Fruit fly (Drosophila melanogaster) whole organism, embryonic: ENCODE measurements around the gene Hsp67Ba.

Source experiments
- Abd-B ChIP-seq: fragments of 200-800 bp; sonication (Bioruptor generic); optimal IDR thresholded peaks from 2 replicates; lab custom pipeline; 2018; ENCODE audit warnings: missing biosample characterization, mild to moderate bottlenecking, missing genetic modification characterization, moderate library complexity
- Ada2b ChIP-seq: fragments of 200-800 bp; sonication (Bioruptor generic); IDR thresholded peaks from 2 replicates; pipeline ENCODE4 v1.3.6; 2022; ENCODE audit warnings: missing biosample characterization, missing genetic modification characterization
- Atf6 ChIP-seq: fragments of 200-800 bp; sonication (Bioruptor generic); IDR thresholded peaks from 2 replicates; pipeline ENCODE4 v1.3.6; 2022; ENCODE audit warnings: missing biosample characterization, missing genetic modification characterization
- Bdp1 ChIP-seq: fragments of 200-800 bp; sonication (Bioruptor generic); optimal IDR thresholded peaks from 3 replicates; lab custom pipeline; 2016; ENCODE audit warnings: missing biosample characterization, missing genetic modification characterization
- CG10462 ChIP-seq: fragments of 200-800 bp; sonication (Bioruptor generic); optimal IDR thresholded peaks from 2 replicates; lab custom pipeline; 2016; ENCODE audit warnings: missing biosample characterization, missing genetic modification characterization
- CG11696 ChIP-seq: fragments of 200-800 bp; sonication (Bioruptor generic); IDR thresholded peaks from 2 replicates; pipeline ENCODE4 v1.3.6; 2022; ENCODE audit warnings: missing biosample characterization, missing genetic modification characterization
- CG14667 ChIP-seq: fragments of 200-800 bp; sonication (Bioruptor generic); IDR thresholded peaks from 2 replicates; pipeline ENCODE4 v1.3.6; 2022; ENCODE audit warnings: missing biosample characterization, missing genetic modification characterization
- CG16813 ChIP-seq: fragments of 200-800 bp; sonication (Bioruptor generic); IDR thresholded peaks from 3 replicates; pipeline ENCODE4 v1.3.6; 2022; ENCODE audit warnings: missing biosample characterization, missing genetic modification characterization; ENCODE audit not compliant: partially characterized antibody
- CG16815 ChIP-seq: fragments of 200-800 bp; sonication (Bioruptor generic); optimal IDR thresholded peaks from 3 replicates; lab custom pipeline; 2017; ENCODE audit warnings: missing biosample characterization, mild to moderate bottlenecking, missing genetic modification characterization
- CG2120 ChIP-seq: fragments of 200-800 bp; sonication (Bioruptor generic); optimal IDR thresholded peaks from 3 replicates; lab custom pipeline; 2016; ENCODE audit warnings: missing biosample characterization, missing genetic modification characterization
- CG3726 ChIP-seq: fragments of 200-800 bp; sonication (Bioruptor generic); IDR thresholded peaks from 3 replicates; pipeline ENCODE4, ENCODE4 v1.3.6; 2022; ENCODE audit warnings: missing biosample characterization, missing genetic modification characterization
- CG3847 ChIP-seq: fragments of 200-800 bp; sonication (Bioruptor generic); IDR thresholded peaks from 2 replicates; pipeline ENCODE4 v1.3.6; 2022; ENCODE audit warnings: missing biosample characterization, missing genetic modification characterization
- CG9932 ChIP-seq: fragments of 200-800 bp; sonication (Bioruptor generic); IDR thresholded peaks from 2 replicates; pipeline ENCODE4 v1.3.6; 2022; ENCODE audit warnings: missing biosample characterization, missing genetic modification characterization
- CTCF ChIP-seq: fragments of 200-800 bp; sonication (Bioruptor generic); optimal IDR thresholded peaks from 2 replicates; lab custom pipeline; 2017; ENCODE audit warnings: missing biosample characterization, mild to moderate bottlenecking, missing genetic modification characterization, moderate library complexity
- Dad ChIP-seq: fragments of 200-800 bp; sonication (Bioruptor generic); optimal IDR thresholded peaks from 3 replicates; lab custom pipeline; 2016; ENCODE audit warnings: missing biosample characterization, missing genetic modification characterization
- ERR ChIP-seq: fragments of 200-800 bp; sonication (Bioruptor generic); optimal IDR thresholded peaks from 2 replicates; lab custom pipeline; 2016; ENCODE audit warnings: missing biosample characterization, missing genetic modification characterization
- Hey ChIP-seq: fragments of 200-800 bp; sonication (Bioruptor generic); optimal IDR thresholded peaks from 3 replicates; lab custom pipeline; 2018; ENCODE audit warnings: missing biosample characterization, mild to moderate bottlenecking, missing genetic modification characterization
- Nf-YA ChIP-seq: fragments of 200-800 bp; sonication (Bioruptor generic); IDR thresholded peaks from 2 replicates; pipeline ENCODE4 v1.3.6; 2022; ENCODE audit warnings: missing biosample characterization, missing genetic modification characterization
- NfI ChIP-seq: fragments of 200-800 bp; sonication (Bioruptor generic); optimal IDR thresholded peaks from 3 replicates; lab custom pipeline; 2018; ENCODE audit warnings: missing biosample characterization, mild to moderate bottlenecking, missing genetic modification characterization, moderate library complexity
- Trl ChIP-seq, 3 experiments: fragments of >200 bp in 2 of 3; fragments of 200-800 bp in 1 of 3; sonication (Bioruptor generic) in 1 of 3; optimal IDR thresholded peaks; 2 replicates in 1 of 3; 3 replicates in 2 of 3; lab custom pipeline; 2016 to 2017; ENCODE audit warnings: missing biosample characterization in 1 of 3, missing genetic modification characterization in 1 of 3
- ab ChIP-seq: fragments of 200-800 bp; sonication (Bioruptor generic); optimal IDR thresholded peaks from 2 replicates; lab custom pipeline; 2016; ENCODE audit warnings: missing biosample characterization, missing genetic modification characterization
- al ChIP-seq: fragments of 200-800 bp; sonication (Bioruptor generic); IDR thresholded peaks from 2 replicates; pipeline ENCODE4 v1.3.6; 2022; ENCODE audit warnings: missing biosample characterization, missing genetic modification characterization
- ara ChIP-seq: fragments of 200-800 bp; sonication (Bioruptor generic); IDR thresholded peaks from 2 replicates; pipeline ENCODE4 v1.3.6; 2022; ENCODE audit warnings: missing biosample characterization, missing genetic modification characterization
- ase ChIP-seq: fragments of 200-800 bp; sonication (Bioruptor generic); IDR thresholded peaks from 3 replicates; pipeline ENCODE4 v1.3.6; 2022; ENCODE audit warnings: missing biosample characterization, missing genetic modification characterization
- bcd ChIP-seq: fragments of 200-800 bp; sonication (Bioruptor generic); optimal IDR thresholded peaks from 2 replicates; lab custom pipeline; 2017; ENCODE audit warnings: missing biosample characterization, mild to moderate bottlenecking, missing genetic modification characterization
- cas ChIP-seq: fragments of 200-800 bp; sonication (Bioruptor generic); IDR thresholded peaks from 2 replicates; pipeline ENCODE4 v1.3.6; 2022; ENCODE audit warnings: missing biosample characterization, missing genetic modification characterization
- cg ChIP-seq: fragments of 200-800 bp; sonication (Bioruptor generic); optimal IDR thresholded peaks from 3 replicates; lab custom pipeline; 2019; ENCODE audit warnings: missing biosample characterization, mild to moderate bottlenecking, missing genetic modification characterization, moderate library complexity
- dmrt11E ChIP-seq: fragments of 200-800 bp; sonication (Bioruptor generic); optimal IDR thresholded peaks from 3 replicates; lab custom pipeline; 2018; ENCODE audit warnings: missing biosample characterization, mild to moderate bottlenecking, missing genetic modification characterization, moderate library complexity
- ftz-f1 ChIP-seq: fragments of 200-800 bp; sonication (Bioruptor generic); optimal IDR thresholded peaks from 2 replicates; lab custom pipeline; 2016; ENCODE audit warnings: missing biosample characterization, missing genetic modification characterization
- gce ChIP-seq: fragments of 200-800 bp; sonication (Bioruptor generic); IDR thresholded peaks from 3 replicates; pipeline ENCODE4 v1.3.6; 2022; ENCODE audit warnings: missing biosample characterization, missing genetic modification characterization
- gsb ChIP-seq: fragments of 200-800 bp; sonication (Bioruptor generic); IDR thresholded peaks from 2 replicates; pipeline ENCODE4 v1.3.6; 2022; ENCODE audit warnings: missing biosample characterization, missing genetic modification characterization
- gsb-n ChIP-seq: fragments of 200-800 bp; sonication (Bioruptor generic); optimal IDR thresholded peaks from 3 replicates; lab custom pipeline; 2018; ENCODE audit warnings: missing biosample characterization, mild to moderate bottlenecking, missing genetic modification characterization
- hth ChIP-seq: fragments of >200 bp; optimal IDR thresholded peaks from 2 replicates; lab custom pipeline; 2017; ENCODE audit warnings: inconsistent platforms
- ind ChIP-seq: fragments of 200-800 bp; sonication (Bioruptor generic); optimal IDR thresholded peaks from 3 replicates; lab custom pipeline; 2016; ENCODE audit warnings: missing biosample characterization, missing genetic modification characterization
- jumu ChIP-seq: fragments of 200-800 bp; sonication (Bioruptor generic); optimal IDR thresholded peaks from 3 replicates; lab custom pipeline; 2016; ENCODE audit warnings: missing biosample characterization, missing genetic modification characterization
- kay ChIP-seq: fragments of 200-800 bp; sonication (Bioruptor generic); optimal IDR thresholded peaks from 2 replicates; lab custom pipeline; 2016; ENCODE audit warnings: missing biosample characterization, missing genetic modification characterization
- klu ChIP-seq: fragments of 200-800 bp; sonication (Bioruptor generic); IDR thresholded peaks from 2 replicates; pipeline ENCODE4 v1.3.6; 2022; ENCODE audit warnings: missing biosample characterization, missing genetic modification characterization
- lab ChIP-seq: fragments of 200-800 bp; sonication (Bioruptor generic); optimal IDR thresholded peaks from 3 replicates; lab custom pipeline; 2017; ENCODE audit warnings: missing biosample characterization, missing genetic modification characterization, mild to moderate bottlenecking, moderate library complexity, missing genetic modification reagents
- lola ChIP-seq, 3 experiments: fragments of >200 bp in 2 of 3; fragments of 200-800 bp in 1 of 3; sonication (Bioruptor generic) in 1 of 3; optimal IDR thresholded peaks; 2 replicates each; lab custom pipeline; 2017 to 2019; ENCODE audit warnings: missing biosample characterization in 3 of 3, missing genetic modification characterization in 3 of 3, mild to moderate bottlenecking in 1 of 3, moderate library complexity in 1 of 3
- pita ChIP-seq: fragments of 200-800 bp; sonication (Bioruptor generic); optimal IDR thresholded peaks from 2 replicates; lab custom pipeline; 2017; ENCODE audit warnings: missing biosample characterization, mild to moderate bottlenecking, missing genetic modification characterization
- prd ChIP-seq, 3 experiments: fragments of >200 bp in 2 of 3; fragments of 200-800 bp in 1 of 3; sonication (Bioruptor generic) in 1 of 3; optimal IDR thresholded peaks in 2 of 3; IDR thresholded peaks in 1 of 3; 2 replicates in 2 of 3; 3 replicates in 1 of 3; pipeline versions ENCODE4 v1.3.6 to Lab custom; 2017 to 2022; ENCODE audit warnings: missing biosample characterization in 1 of 3, missing genetic modification characterization in 1 of 3
- ro ChIP-seq: fragments of 200-800 bp; sonication (Bioruptor generic); IDR thresholded peaks from 2 replicates; pipeline ENCODE4 v1.3.6; 2022; ENCODE audit warnings: missing biosample characterization, missing genetic modification characterization
- scrt ChIP-seq: fragments of 200-800 bp; sonication (Bioruptor generic); optimal IDR thresholded peaks from 2 replicates; lab custom pipeline; 2018; ENCODE audit warnings: missing biosample characterization, mild to moderate bottlenecking, missing genetic modification characterization, moderate library complexity
- sima ChIP-seq: fragments of 200-800 bp; sonication (Bioruptor generic); optimal IDR thresholded peaks from 2 replicates; lab custom pipeline; 2016; ENCODE audit warnings: missing biosample characterization, missing genetic modification characterization
- ssp ChIP-seq: fragments of 200-800 bp; sonication (Bioruptor generic); IDR thresholded peaks from 2 replicates; pipeline ENCODE4 v1.3.6; 2022; ENCODE audit warnings: missing biosample characterization, missing genetic modification characterization
- stwl ChIP-seq: fragments of 200-800 bp; sonication (Bioruptor generic); optimal IDR thresholded peaks from 3 replicates; lab custom pipeline; 2018; ENCODE audit warnings: missing biosample characterization, mild to moderate bottlenecking, missing genetic modification characterization, moderate library complexity
- trem ChIP-seq: fragments of 200-800 bp; optimal IDR thresholded peaks from 3 replicates; lab custom pipeline; 2019; ENCODE audit warnings: missing biosample characterization, mild to moderate bottlenecking, missing genetic modification characterization, moderate library complexity
- unpg ChIP-seq: fragments of 200-800 bp; sonication (Bioruptor generic); optimal IDR thresholded peaks from 3 replicates; lab custom pipeline; 2018; ENCODE audit warnings: missing biosample characterization, mild to moderate bottlenecking, missing genetic modification characterization, moderate library complexity
- usp ChIP-seq: fragments of >200 bp; optimal IDR thresholded peaks from 2 replicates; lab custom pipeline; 2017; ENCODE audit warnings: missing biosample characterization, missing genetic modification characterization
- wdn ChIP-seq: fragments of 200-800 bp; sonication (Bioruptor generic); IDR thresholded peaks from 2 replicates; pipeline ENCODE4 v1.3.6; 2022; ENCODE audit warnings: missing biosample characterization, missing genetic modification characterization
- zen ChIP-seq: fragments of 200-800 bp; sonication (Bioruptor generic); optimal IDR thresholded peaks from 3 replicates; lab custom pipeline; 2018; ENCODE audit warnings: missing biosample characterization, mild to moderate bottlenecking, missing genetic modification characterization, moderate library complexity

Gene Hsp67Ba

DNA sequence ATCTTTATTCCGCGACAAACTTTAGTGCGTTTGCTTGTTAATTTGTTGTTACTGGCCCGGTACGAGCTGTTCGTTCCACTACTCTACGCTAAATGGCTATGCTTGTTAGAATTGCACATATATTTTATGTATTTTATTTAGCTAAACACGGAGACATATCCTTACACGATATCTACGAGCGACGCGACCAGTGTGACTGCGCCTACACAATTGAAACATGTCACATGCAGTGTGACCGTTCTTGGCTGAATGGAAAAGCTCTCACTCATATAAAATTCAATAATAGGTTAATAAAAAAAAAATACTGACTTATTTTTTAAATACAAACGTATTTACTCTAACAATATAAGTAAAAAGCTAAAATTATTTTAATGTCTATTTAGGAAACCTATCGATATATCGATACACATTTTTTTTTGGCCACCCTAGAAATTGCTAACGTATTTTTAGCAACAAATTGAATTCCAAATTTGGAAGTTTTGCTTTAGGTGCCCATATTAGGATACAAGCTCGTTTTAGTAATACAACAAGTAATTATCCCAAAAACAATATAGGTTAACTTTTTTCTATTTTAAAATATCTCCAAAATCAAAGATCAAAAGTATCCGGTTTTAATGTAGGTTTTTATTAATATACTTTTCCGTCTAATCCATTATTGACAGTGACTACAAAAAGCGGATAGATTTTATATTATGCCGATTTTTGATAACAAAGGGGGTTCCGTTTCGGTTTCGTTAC lies 19.8 kb upstream of the Hsp67Ba start, which contains the start of gene CG4080 (continued):
- no peak for TF ChIP-seq wdn (GFP tag; lab: Robert Waterston, UW)
- TF ChIP-seq Hey, result no peak
- TF ChIP-seq CG11696, result no peak
- TF ChIP-seq cg (GFP tag; lab: Kevin White, UChicago), result peak; percentile 80
- TF ChIP-seq CG9932, result no peak; the same call in 1 of the 2 replicates
- peak; percentile 23 for TF ChIP-seq NfI (GFP tag; lab: Kevin White, UChicago)
- TF ChIP-seq Dad (GFP tag; lab: Kevin White, UChicago), result no peak
- no peak for TF ChIP-seq Ada2b (GFP tag; lab: Robert Waterston, UW)
- peak; percentile 61 for TF ChIP-seq trem (tag; lab: Kevin White, UChicago)
- no peak for TF ChIP-seq ERR
- TF ChIP-seq CG2120 (GFP tag; lab: Kevin White, UChicago), result peak; percentile 56
- TF ChIP-seq CG16813 (GFP tag; lab: Robert Waterston, UW), result peak; percentile 77
- no peak for TF ChIP-seq jumu (GFP tag; lab: Kevin White, UChicago)
- TF ChIP-seq Atf6 (GFP tag; lab: Robert Waterston, UW), result no peak
- TF ChIP-seq klu, result no peak
- no peak for TF ChIP-seq Trl (optimal IDR thresholded peaks at IDR 0.05; lab: Kevin White, UChicago)
- TF ChIP-seq Trl (GFP tag; optimal IDR thresholded peaks at IDR 0.05; lab: Kevin White, UChicago), result no peak
- TF ChIP-seq stwl, result peak; percentile 86
- peak; percentile 43 for TF ChIP-seq dmrt11E
- peak; percentile 15 for TF ChIP-seq Abd-B (GFP tag; lab: Kevin White, UChicago)
- TF ChIP-seq scrt (GFP tag; lab: Kevin White, UChicago), result peak; percentile 46
- TF ChIP-seq gce (GFP tag; lab: Robert Waterston, UW), result 0 out of 3 replicates have a peak, but pooled peaks have one; percentile 5
- no peak for TF ChIP-seq usp (GFP tag; lab: Kevin White, UChicago)
- no peak for TF ChIP-seq prd (optimal IDR thresholded peaks at IDR 0.05; lab: Kevin White, UChicago)
- no peak for TF ChIP-seq prd (GFP tag; IDR thresholded peaks at IDR 0.05; lab: Robert Waterston, UW)
- no peak for TF ChIP-seq al (GFP tag; lab: Robert Waterston, UW)
- TF ChIP-seq ara (GFP tag; lab: Robert Waterston, UW), result no peak
- no peak for TF ChIP-seq CG14667
- TF ChIP-seq zen (tag; lab: Kevin White, UChicago), result peak; percentile 26
- no peak for TF ChIP-seq ssp (GFP tag; lab: Robert Waterston, UW)
- no peak for TF ChIP-seq ro (GFP tag; lab: Robert Waterston, UW)
- TF ChIP-seq ftz-f1 (GFP tag; lab: Kevin White, UChicago), result no peak
- TF ChIP-seq lab, result peak; percentile 55
- TF ChIP-seq CG10462 (GFP tag; lab: Kevin White, UChicago), result no peak
- TF ChIP-seq unpg (GFP tag; lab: Kevin White, UChicago), result peak; percentile 37
- peak; percentile 18; the same call in 1 of the 2 replicates for TF ChIP-seq CG3847 (GFP tag; lab: Robert Waterston, UW)
- TF ChIP-seq gsb-n (tag; lab: Kevin White, UChicago), result peak; percentile 40
- no peak for TF ChIP-seq pita (GFP tag; lab: Kevin White, UChicago)
- TF ChIP-seq CG3726 (GFP tag; lab: Robert Waterston, UW), result no peak
- no peak for TF ChIP-seq CTCF
- TF ChIP-seq hth (lab: Kevin White, UChicago), result no peak
- TF ChIP-seq CG16815 (GFP tag; lab: Kevin White, UChicago), result no peak
- TF ChIP-seq cas (GFP tag; lab: Robert Waterston, UW), result no peak
- no peak for TF ChIP-seq Nf-YA (GFP tag; lab: Robert Waterston, UW)
- no peak for TF ChIP-seq sima (GFP tag; lab: Kevin White, UChicago)
- no peak for TF ChIP-seq kay (GFP tag; lab: Kevin White, UChicago)
- TF ChIP-seq Bdp1 (GFP tag; lab: Kevin White, UChicago), result no peak
- TF ChIP-seq bcd (GFP tag; lab: Kevin White, UChicago), result no peak
- TF ChIP-seq lola (GFP tag; optimal IDR thresholded peaks at IDR 0.05; lab: Kevin White, UChicago), result peak in 1 of 3 experiments; percentile 25
- TF ChIP-seq gsb, result no peak
- TF ChIP-seq ase (GFP tag; lab: Robert Waterston, UW), result no peak
- no peak for TF ChIP-seq ab
- TF ChIP-seq ind, result no peak
